Fruit fly (Drosophila melanogaster) Kc167 (cell line): ENCODE data around the gene CG17027.

Source experiments
- Myc ChIP-seq: fragments of >200 bp; optimal IDR thresholded peaks from 2 replicates; lab custom pipeline; 2017; ENCODE audit warnings: missing external identifiers
- Sin3A ChIP-seq: fragments of >200 bp; optimal IDR thresholded peaks from 2 replicates; lab custom pipeline; 2018; ENCODE audit warnings: missing external identifiers
- h ChIP-seq: fragments of >200 bp; optimal IDR thresholded peaks from 3 replicates; lab custom pipeline; 2018; ENCODE audit warnings: missing external identifiers
- insv ChIP-seq: fragments of >200 bp; optimal IDR thresholded peaks from 3 replicates; lab custom pipeline; 2018; ENCODE audit warnings: missing external identifiers
- psq ChIP-seq: fragments of >200 bp; optimal IDR thresholded peaks from 2 replicates; lab custom pipeline; 2017; ENCODE audit warnings: missing external identifiers
- ttk ChIP-seq: sonication (Bioruptor generic); optimal IDR thresholded peaks from 2 replicates; lab custom pipeline; 2017; ENCODE audit warnings: missing external identifiers

Gene CG17027

DNA sequence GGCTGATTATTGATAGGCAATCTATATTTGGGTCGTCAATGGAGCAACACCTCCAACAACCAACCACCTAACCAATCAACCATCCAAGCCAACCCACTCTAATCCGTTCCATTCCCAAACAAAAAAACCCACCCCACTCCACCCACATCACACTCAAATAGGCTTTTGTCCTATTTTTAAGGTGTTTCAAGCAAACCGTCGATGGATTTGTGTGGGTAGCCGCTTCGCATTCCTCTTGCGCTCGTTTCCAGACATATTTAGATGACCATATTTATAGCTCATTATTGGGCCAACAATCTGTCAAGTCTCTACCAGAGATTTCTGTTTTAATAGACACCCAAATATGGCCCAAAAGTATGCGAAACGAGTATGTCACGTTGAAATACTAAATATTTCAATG lies 18.3 kb downstream of the CG17027 start:
- no peak for TF ChIP-seq ttk (lab: Kevin White, UChicago)
- TF ChIP-seq Sin3A (lab: Kevin White, UChicago), result no peak
- TF ChIP-seq psq (lab: Kevin White, UChicago), result no peak
- no peak for TF ChIP-seq h (lab: Kevin White, UChicago)
- no peak for TF ChIP-seq insv (lab: Kevin White, UChicago)
- no peak for TF ChIP-seq Myc (lab: Kevin White, UChicago)

DNA sequence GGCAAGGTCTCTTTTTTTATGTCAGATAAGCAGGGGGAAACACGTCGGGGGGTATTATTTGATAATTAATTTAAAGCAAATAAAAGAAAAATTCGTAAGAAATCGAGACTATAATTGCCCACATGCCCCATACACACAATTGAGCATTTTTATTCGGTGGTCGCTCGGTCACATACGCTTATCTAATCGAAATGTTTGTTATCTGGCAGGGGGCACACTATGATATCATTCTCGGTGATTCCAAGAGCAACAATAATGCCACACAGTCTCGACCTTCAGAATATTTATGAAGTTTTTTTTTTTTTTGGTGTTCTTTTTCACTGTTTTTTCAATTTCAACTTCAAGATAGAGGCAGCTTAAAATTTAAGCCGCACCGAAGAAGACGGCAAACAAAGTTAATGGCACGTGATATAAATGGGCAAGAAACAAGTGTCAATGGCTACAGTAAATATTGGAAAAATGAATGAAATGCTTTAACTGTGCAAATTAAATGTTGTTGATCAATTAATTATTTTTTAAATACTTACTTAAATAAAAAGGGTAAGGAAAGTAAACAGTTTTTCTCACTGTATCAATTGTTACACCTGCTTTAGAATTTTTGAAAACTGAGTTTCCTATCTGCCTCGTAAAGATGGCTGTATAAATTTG lies 19.6 kb downstream of the CG17027 start:
- TF ChIP-seq Sin3A (lab: Kevin White, UChicago), result no peak
- no peak for TF ChIP-seq ttk (lab: Kevin White, UChicago)
- no peak for TF ChIP-seq insv (lab: Kevin White, UChicago)
- no peak for TF ChIP-seq psq (lab: Kevin White, UChicago)
- TF ChIP-seq Myc (lab: Kevin White, UChicago), result no peak
- no peak for TF ChIP-seq h (lab: Kevin White, UChicago)

DNA sequence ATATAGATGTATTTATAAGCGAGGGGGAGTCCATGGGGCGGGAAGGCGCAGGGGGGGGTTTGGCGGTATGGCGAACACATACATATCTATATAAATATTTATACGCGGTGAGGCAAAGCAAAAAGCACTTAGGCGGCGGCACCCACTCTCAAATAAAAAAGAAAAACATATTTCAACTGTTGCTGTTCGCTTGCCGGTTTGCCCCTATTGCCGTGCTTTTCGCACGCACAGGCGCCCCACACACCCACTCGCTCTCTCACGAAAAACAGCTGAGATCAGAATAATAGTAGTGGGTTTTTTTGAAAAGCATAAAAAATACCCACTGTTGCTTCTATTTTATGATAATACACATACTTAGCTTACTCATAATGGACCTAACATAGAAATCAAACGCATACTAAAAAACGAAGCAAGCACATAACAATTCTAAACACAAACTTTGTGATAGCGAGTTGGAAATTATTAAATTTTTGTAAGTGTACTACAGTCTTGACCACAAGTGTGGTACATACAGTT lies 21.3 kb downstream of the CG17027 start:
- TF ChIP-seq insv (lab: Kevin White, UChicago) (no peak), Sin3A (lab: Kevin White, UChicago) (no peak), ttk (lab: Kevin White, UChicago) (no peak), psq (lab: Kevin White, UChicago) (no peak), Myc (lab: Kevin White, UChicago) (no peak), h (lab: Kevin White, UChicago) (no peak)

DNA sequence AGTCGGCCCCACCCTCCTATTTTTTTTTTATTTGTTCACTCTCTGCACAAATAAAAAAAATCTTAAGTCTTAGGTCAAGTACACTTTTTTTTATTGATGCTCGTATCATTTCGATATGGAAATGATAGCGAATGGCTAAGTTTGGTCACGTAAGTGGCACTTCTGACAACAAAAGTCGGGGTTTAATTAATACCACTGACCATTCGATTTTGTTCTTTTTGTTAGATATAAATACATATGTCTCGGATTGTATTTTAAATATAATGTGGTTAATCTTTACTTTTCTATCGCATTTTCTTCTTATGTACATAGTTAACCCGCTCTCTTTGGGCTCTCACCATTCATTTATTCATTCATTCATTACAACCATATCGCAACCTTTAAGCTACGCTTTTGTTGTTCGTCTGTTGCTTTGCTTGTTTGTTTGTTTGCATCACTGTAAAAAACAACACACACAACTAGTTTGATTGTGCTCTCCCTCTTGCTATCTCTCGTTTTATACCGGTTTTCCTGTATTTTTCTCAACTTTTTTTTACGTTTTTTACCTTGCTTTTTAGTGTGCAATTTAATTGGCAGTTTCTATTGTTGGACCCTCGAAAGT lies 22.3 kb downstream of the CG17027 start:
- no peak for TF ChIP-seq psq (lab: Kevin White, UChicago)
- no peak for TF ChIP-seq insv (lab: Kevin White, UChicago)
- no peak for TF ChIP-seq Sin3A (lab: Kevin White, UChicago)
- TF ChIP-seq Myc (lab: Kevin White, UChicago), result no peak
- no peak for TF ChIP-seq ttk (lab: Kevin White, UChicago)
- no peak for TF ChIP-seq h (lab: Kevin White, UChicago)

DNA sequence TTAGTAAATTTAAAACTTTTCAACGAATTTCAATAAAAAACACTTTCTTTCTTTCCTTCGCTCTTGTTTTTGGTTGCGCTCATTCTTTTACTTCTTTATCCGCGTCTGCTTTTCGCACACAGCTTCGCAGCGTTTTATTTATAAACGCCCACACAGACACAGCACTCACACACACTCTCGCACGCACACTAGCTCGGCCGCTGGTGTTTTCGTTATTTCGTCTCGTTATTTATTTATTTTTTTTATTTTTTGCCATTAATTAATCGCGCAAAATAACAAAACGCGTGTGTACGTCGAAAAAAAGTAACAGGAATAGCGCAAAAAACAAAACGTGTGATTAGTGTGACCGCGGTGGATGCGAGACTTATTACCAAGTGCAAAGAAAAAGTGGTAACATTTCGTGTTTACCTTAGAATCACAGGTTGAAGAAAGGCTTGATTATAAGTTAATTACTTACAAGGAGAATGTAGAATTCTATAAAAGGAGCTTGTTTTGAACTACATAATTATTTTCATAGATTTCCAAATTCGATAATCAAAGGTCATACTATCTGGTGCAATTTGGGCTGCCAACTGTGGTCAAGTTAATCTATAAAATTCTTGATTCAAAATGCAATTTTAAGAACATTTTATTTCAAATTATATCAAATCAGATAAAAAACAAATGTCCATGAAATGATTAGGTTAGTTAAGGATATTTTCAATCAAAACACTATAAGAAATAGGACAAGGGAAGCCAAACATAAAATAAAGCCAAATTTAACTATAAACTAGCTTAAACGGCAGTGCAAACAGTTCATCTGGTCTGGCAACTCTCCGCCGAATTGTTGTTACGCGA lies 24.7 kb downstream of the CG17027 start, which contains the start of the genes hzg and mRpS31:
TSS of gene hzg (minus strand) at position 336 of the 837 bp plus-strand sequence.
TSS of gene mRpS31 (plus strand) at position 793 of the 837 bp plus-strand sequence.
- peak; percentile 14 for TF ChIP-seq psq (lab: Kevin White, UChicago)
- no peak for TF ChIP-seq Myc (lab: Kevin White, UChicago)

DNA sequence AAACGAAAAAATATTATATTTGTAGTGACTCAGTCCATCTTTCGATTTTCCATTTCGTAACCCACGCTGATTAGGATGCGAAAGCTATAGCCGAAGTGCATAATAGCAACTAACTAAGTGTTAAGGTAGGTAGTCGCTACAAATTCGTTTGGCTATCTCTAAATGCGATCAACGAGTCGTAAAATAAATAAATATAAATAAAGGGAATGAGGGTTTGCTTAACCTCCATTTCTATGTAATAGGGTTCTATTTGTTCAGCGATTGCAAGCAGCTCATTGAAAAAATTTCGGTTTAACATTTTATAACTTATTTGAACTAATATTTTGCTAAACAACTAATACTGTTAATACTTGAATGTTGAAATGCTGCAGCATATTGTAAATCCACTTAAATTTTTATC lies 30.3 kb downstream of the CG17027 start:
- no peak for TF ChIP-seq Myc (lab: Kevin White, UChicago)
- TF ChIP-seq psq (lab: Kevin White, UChicago), result no peak
- no peak for TF ChIP-seq insv (lab: Kevin White, UChicago)
- no peak for TF ChIP-seq ttk (lab: Kevin White, UChicago)
- TF ChIP-seq Sin3A (lab: Kevin White, UChicago), result no peak
- TF ChIP-seq h (lab: Kevin White, UChicago), result no peak

DNA sequence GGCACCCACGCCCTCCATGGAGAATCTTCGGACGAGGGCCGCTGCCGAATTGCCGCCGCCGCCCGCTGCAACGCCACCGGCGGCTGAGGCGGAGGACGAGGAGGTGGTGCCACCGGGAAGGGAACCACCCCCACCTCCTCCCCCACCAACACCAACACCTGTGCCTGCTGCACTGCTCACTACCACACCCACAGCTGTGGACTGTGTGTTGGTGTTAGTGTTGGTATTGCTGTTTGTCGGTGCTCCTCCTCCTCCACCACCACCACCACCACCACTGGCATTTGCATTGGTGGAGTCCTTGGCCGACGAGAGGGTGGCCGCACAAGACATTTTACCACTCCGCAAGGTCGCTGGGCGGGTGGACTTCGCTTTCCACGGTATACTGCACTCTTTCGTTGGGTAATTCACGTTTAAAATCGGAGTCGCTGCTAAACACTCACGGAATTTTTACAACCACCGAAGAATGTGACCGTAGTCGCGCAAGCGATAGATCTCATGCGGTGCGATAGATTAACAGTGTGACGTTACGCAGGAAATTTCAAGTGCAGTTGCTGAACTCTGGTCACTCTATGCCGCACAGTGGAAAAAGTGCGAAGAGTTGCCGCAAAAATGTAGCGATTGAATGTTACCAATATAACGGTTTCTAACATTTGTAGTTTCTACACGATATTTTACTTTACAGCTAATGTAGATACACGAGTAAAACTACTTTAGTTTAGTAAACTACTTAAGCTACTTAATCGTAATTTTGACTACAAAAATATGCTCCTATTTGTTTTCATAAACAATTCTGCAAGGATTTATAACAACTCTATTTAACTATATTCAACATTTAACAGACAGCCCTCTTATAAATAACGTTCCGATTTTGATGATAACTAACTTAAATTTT lies 31.7 kb downstream of the CG17027 start, which contains the start of gene mib1:
TSS of gene mib1 (minus strand) at position 494 of the 892 bp plus-strand sequence.
- TF ChIP-seq Myc (lab: Kevin White, UChicago) (no peak), ttk (lab: Kevin White, UChicago) (no peak), psq (lab: Kevin White, UChicago) (no peak), h (lab: Kevin White, UChicago) (no peak), Sin3A (lab: Kevin White, UChicago) (no peak), insv (lab: Kevin White, UChicago) (no peak)

DNA sequence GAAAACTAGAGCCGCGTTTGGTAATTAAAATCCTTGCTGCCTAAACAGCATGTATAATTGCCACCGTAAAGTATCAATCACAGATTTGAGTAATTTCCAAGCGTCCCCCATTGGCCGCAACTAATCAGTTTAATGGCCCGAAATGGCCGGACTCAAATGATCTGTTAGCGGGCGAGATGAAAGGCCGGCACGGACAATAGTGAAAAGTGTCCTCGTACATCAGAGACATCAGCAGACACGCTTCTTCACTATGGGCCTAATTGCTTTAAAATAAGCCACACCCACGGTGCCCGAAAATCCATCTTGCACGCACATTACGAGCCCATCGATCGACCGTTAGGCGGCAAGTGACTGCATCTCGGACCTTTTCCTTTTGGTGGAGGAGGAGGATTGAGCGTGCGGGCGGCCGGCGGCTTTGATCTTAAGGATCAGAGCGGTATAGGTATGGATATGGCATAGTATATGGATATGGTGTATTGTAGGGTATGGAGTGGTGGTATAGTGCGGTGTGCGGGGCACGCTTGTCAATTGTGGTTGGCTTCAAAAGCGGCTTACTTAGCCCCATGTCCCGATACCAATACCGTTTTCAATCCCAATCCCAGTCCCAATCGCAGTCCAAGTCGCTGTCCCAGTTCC lies 32.5 kb downstream of the CG17027 start:
- TF ChIP-seq psq (lab: Kevin White, UChicago), result no peak
- no peak for TF ChIP-seq Sin3A (lab: Kevin White, UChicago)
- no peak for TF ChIP-seq ttk (lab: Kevin White, UChicago)
- TF ChIP-seq h (lab: Kevin White, UChicago), result no peak
- TF ChIP-seq Myc (lab: Kevin White, UChicago), result no peak
- TF ChIP-seq insv (lab: Kevin White, UChicago), result no peak

DNA sequence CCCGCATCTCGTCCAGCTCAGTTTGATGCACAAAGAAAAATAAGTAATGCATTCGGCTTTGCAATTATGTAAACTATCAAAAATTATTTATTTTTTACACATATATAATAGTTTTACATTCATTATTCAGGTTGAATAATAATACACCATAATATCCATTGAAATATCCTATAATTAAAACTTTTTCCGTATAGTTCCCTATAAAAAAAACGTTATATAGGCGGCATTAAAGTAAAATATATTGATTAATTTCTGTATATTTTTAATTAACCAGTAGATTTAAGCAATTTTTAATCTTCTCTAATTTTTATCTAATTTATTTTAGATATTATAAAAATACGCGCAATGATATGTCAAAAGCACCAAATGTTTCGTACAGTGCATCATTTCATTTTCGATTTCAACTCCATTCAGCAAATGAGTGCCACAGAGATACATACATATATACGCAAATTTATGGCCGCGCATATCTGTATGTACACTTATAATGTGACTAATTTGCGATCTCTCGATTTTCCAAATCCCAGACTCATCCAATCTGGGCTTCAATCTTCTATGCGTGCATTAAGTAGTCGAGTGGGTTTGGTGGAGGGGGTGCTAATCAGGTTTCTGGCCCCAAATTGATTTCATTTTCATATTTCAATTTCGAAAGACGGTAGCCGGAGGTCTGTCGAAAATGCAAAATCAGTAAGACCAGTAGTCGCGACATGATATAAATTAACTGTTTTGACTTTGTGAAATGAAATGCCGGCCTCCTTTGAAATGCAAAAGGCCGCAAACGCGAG lies 33.5 kb downstream of the CG17027 start:
- TF ChIP-seq Myc (lab: Kevin White, UChicago), result no peak
- TF ChIP-seq psq (lab: Kevin White, UChicago), result no peak
- TF ChIP-seq h (lab: Kevin White, UChicago), result no peak
- TF ChIP-seq Sin3A (lab: Kevin White, UChicago), result no peak
- no peak for TF ChIP-seq ttk (lab: Kevin White, UChicago)
